Fruit fly (Drosophila melanogaster) whole organism, embryonic: ENCODE data around the gene tok.

Experiments
- Atf-2 ChIP-seq: fragments of 200-800 bp; sonication (Bioruptor generic); optimal IDR thresholded peaks from 2 replicates; lab custom pipeline; 2016; ENCODE audit warnings: missing biosample characterization, missing genetic modification characterization
- CG10431 ChIP-seq: fragments of 200-800 bp; sonication (Bioruptor generic); optimal IDR thresholded peaks from 3 replicates; lab custom pipeline; 2018; ENCODE audit warnings: missing biosample characterization, mild to moderate bottlenecking, missing genetic modification characterization
- CG10462 ChIP-seq: fragments of 200-800 bp; sonication (Bioruptor generic); optimal IDR thresholded peaks from 2 replicates; lab custom pipeline; 2016; ENCODE audit warnings: missing biosample characterization, missing genetic modification characterization
- CG10654 ChIP-seq: fragments of 200-800 bp; sonication (Bioruptor generic); optimal IDR thresholded peaks from 2 replicates; lab custom pipeline; 2016; ENCODE audit warnings: missing biosample characterization, missing genetic modification characterization
- CG11085 ChIP-seq: fragments of 200-800 bp; sonication (Bioruptor generic); IDR thresholded peaks from 2 replicates; pipeline ENCODE4 v1.3.6; 2022; ENCODE audit warnings: missing biosample characterization, missing genetic modification characterization
- CG15011 ChIP-seq: fragments of 200-800 bp; sonication (Bioruptor generic); optimal IDR thresholded peaks from 3 replicates; lab custom pipeline; 2018; ENCODE audit warnings: missing biosample characterization, mild to moderate bottlenecking, missing genetic modification characterization
- CG17361 ChIP-seq: fragments of 200-800 bp; sonication (Bioruptor generic); IDR thresholded peaks from 3 replicates; pipeline ENCODE4 v1.3.6; 2022; ENCODE audit warnings: missing biosample characterization, missing genetic modification characterization
- CG17612 ChIP-seq: fragments of 200-800 bp; sonication (Bioruptor generic); IDR thresholded peaks from 2 replicates; pipeline ENCODE4 v1.3.6; 2022; ENCODE audit warnings: missing biosample characterization, missing genetic modification characterization
- CG17802 ChIP-seq: fragments of 200-800 bp; sonication (Bioruptor generic); optimal IDR thresholded peaks from 2 replicates; lab custom pipeline; 2018; ENCODE audit warnings: missing biosample characterization, mild to moderate bottlenecking, missing genetic modification characterization, moderate library complexity
- CG1792 ChIP-seq: fragments of 200-800 bp; sonication (Bioruptor generic); optimal IDR thresholded peaks from 2 replicates; lab custom pipeline; 2016; ENCODE audit warnings: missing biosample characterization, missing genetic modification characterization
- CG32532 ChIP-seq: fragments of 200-800 bp; sonication (Bioruptor generic); IDR thresholded peaks from 2 replicates; pipeline ENCODE4 v1.3.6; 2022; ENCODE audit warnings: missing biosample characterization, missing genetic modification characterization
- CG32772 ChIP-seq: fragments of 200-800 bp; sonication (Bioruptor generic); IDR thresholded peaks from 2 replicates; pipeline ENCODE4 v1.3.6; 2022; ENCODE audit warnings: missing biosample characterization, missing genetic modification characterization
- CG43689 ChIP-seq: fragments of 200-800 bp; sonication (Bioruptor generic); IDR thresholded peaks from 2 replicates; pipeline ENCODE4 v1.3.6; 2022; ENCODE audit warnings: missing biosample characterization, missing genetic modification characterization
- CG6175 ChIP-seq: fragments of 200-800 bp; sonication (Bioruptor generic); IDR thresholded peaks from 3 replicates; pipeline ENCODE4 v1.3.6; 2022; ENCODE audit warnings: missing biosample characterization, missing genetic modification characterization
- CG6791 ChIP-seq: fragments of 200-800 bp; sonication (Bioruptor generic); IDR thresholded peaks from 3 replicates; pipeline ENCODE4 v1.3.6; 2022; ENCODE audit warnings: missing biosample characterization, missing genetic modification characterization; ENCODE audit not compliant: partially characterized antibody
- CG6813 ChIP-seq: fragments of 200-800 bp; sonication (Bioruptor generic); optimal IDR thresholded peaks from 2 replicates; lab custom pipeline; 2017; ENCODE audit warnings: missing biosample characterization, missing genetic modification characterization, mild to moderate bottlenecking, moderate library complexity, missing genetic modification reagents
- CG7556 ChIP-seq: fragments of 200-800 bp; sonication (Bioruptor generic); optimal IDR thresholded peaks from 2 replicates; lab custom pipeline; 2017; ENCODE audit warnings: missing biosample characterization, mild to moderate bottlenecking, missing genetic modification characterization
- CG9797 ChIP-seq: fragments of 200-800 bp; sonication (Bioruptor generic); optimal IDR thresholded peaks from 3 replicates; lab custom pipeline; 2018; ENCODE audit warnings: missing biosample characterization, mild to moderate bottlenecking, missing genetic modification characterization
- Dfd ChIP-seq, 2 experiments: fragments of >200 bp; optimal IDR thresholded peaks; 2 replicates each; lab custom pipeline; 2017; ENCODE audit warnings: missing biosample characterization in 2 of 2, missing genetic modification characterization in 2 of 2
- E2f2 ChIP-seq: fragments of 200-800 bp; sonication (Bioruptor generic); IDR thresholded peaks from 2 replicates; pipeline ENCODE4 v1.3.6; 2022; ENCODE audit warnings: missing biosample characterization, missing genetic modification characterization
- Eip74EF ChIP-seq, 2 experiments: fragments of 200-800 bp in 1 of 2; fragments of >200 bp in 1 of 2; sonication (Bioruptor generic) in 1 of 2; optimal IDR thresholded peaks; 2 replicates each; lab custom pipeline; 2017 to 2019; ENCODE audit warnings: missing biosample characterization in 2 of 2, missing genetic modification characterization in 2 of 2, mild to moderate bottlenecking in 1 of 2, moderate library complexity in 1 of 2
- HHEX ChIP-seq: fragments of 200-800 bp; sonication (Bioruptor generic); optimal IDR thresholded peaks from 3 replicates; lab custom pipeline; 2017; ENCODE audit warnings: missing biosample characterization, mild to moderate bottlenecking, missing genetic modification characterization, missing genetic modification reagents
- Lhr ChIP-seq: fragments of 200-800 bp; sonication (Bioruptor generic); optimal IDR thresholded peaks from 3 replicates; lab custom pipeline; 2017; ENCODE audit warnings: mild to moderate bottlenecking, missing biosample characterization, missing genetic modification reagents, missing genetic modification characterization
- Meics ChIP-seq: fragments of 200-800 bp; sonication (Bioruptor generic); optimal IDR thresholded peaks from 2 replicates; lab custom pipeline; 2017; ENCODE audit warnings: missing biosample characterization, mild to moderate bottlenecking, missing genetic modification characterization
- NC2α ChIP-seq: fragments of 200-800 bp; sonication (Bioruptor generic); optimal IDR thresholded peaks from 2 replicates; lab custom pipeline; 2016; ENCODE audit warnings: missing biosample characterization, missing genetic modification characterization
- Oli ChIP-seq: fragments of 200-800 bp; sonication (Bioruptor generic); optimal IDR thresholded peaks from 2 replicates; lab custom pipeline; 2018; ENCODE audit warnings: missing biosample characterization, mild to moderate bottlenecking, missing genetic modification characterization, moderate library complexity
- Sox100B ChIP-seq: fragments of 200-800 bp; sonication (Bioruptor generic); optimal IDR thresholded peaks from 3 replicates; lab custom pipeline; 2018; ENCODE audit warnings: missing biosample characterization, mild to moderate bottlenecking, missing genetic modification characterization
- Taf1 ChIP-seq: fragments of 200-800 bp; sonication (Bioruptor generic); IDR thresholded peaks from 2 replicates; pipeline ENCODE4 v1.3.6; 2022; ENCODE audit warnings: missing biosample characterization, missing genetic modification characterization
- Trl ChIP-seq, 3 experiments: fragments of >200 bp in 2 of 3; fragments of 200-800 bp in 1 of 3; sonication (Bioruptor generic) in 1 of 3; optimal IDR thresholded peaks; 2 replicates in 1 of 3; 3 replicates in 2 of 3; lab custom pipeline; 2016 to 2017; ENCODE audit warnings: missing biosample characterization in 1 of 3, missing genetic modification characterization in 1 of 3
- Vsx1 ChIP-seq: fragments of 200-800 bp; sonication (Bioruptor generic); optimal IDR thresholded peaks from 2 replicates; lab custom pipeline; 2017; ENCODE audit warnings: missing biosample characterization, mild to moderate bottlenecking, missing genetic modification characterization, missing genetic modification reagents
- bab2 ChIP-seq: fragments of 200-800 bp; sonication (Bioruptor generic); optimal IDR thresholded peaks from 2 replicates; lab custom pipeline; 2016; ENCODE audit warnings: missing biosample characterization, missing genetic modification characterization
- bigmax ChIP-seq: fragments of 200-800 bp; sonication (Bioruptor generic); optimal IDR thresholded peaks from 2 replicates; lab custom pipeline; 2018; ENCODE audit warnings: missing biosample characterization, mild to moderate bottlenecking, missing genetic modification characterization
- bsh ChIP-seq, 2 experiments: fragments of 200-800 bp; sonication (Bioruptor generic); optimal IDR thresholded peaks; 2 replicates each; lab custom pipeline; 2017 to 2018; ENCODE audit warnings: mild to moderate bottlenecking in 2 of 2, missing biosample characterization in 2 of 2, missing genetic modification characterization in 2 of 2, moderate library complexity in 1 of 2
- cato ChIP-seq: fragments of 200-800 bp; sonication (Bioruptor generic); optimal IDR thresholded peaks from 2 replicates; lab custom pipeline; 2016; ENCODE audit warnings: missing biosample characterization, missing genetic modification characterization, borderline replicate concordance
- ci ChIP-seq: fragments of 200-800 bp; sonication (Bioruptor generic); IDR thresholded peaks from 3 replicates; pipeline ENCODE4 v1.3.6; 2022; ENCODE audit warnings: missing biosample characterization, missing genetic modification characterization
- dimm ChIP-seq: fragments of 200-800 bp; sonication (Bioruptor generic); IDR thresholded peaks from 2 replicates; pipeline ENCODE4 v1.3.6; 2022; ENCODE audit warnings: missing biosample characterization, missing genetic modification characterization
- dmrt99B ChIP-seq: fragments of 200-800 bp; sonication (Bioruptor generic); optimal IDR thresholded peaks from 2 replicates; lab custom pipeline; 2018; ENCODE audit warnings: missing biosample characterization, mild to moderate bottlenecking, missing genetic modification characterization, moderate library complexity
- dysf ChIP-seq: fragments of 200-800 bp; sonication (Bioruptor generic); IDR thresholded peaks from 3 replicates; pipeline ENCODE4 v1.3.6; 2022; ENCODE audit warnings: missing biosample characterization, missing genetic modification characterization
- ewg ChIP-seq: fragments of 200-800 bp; sonication (Bioruptor generic); optimal IDR thresholded peaks from 3 replicates; lab custom pipeline; 2017; ENCODE audit warnings: mild to moderate bottlenecking, missing biosample characterization, missing genetic modification reagents, missing genetic modification characterization
- fd64A ChIP-seq: fragments of 200-800 bp; sonication (Bioruptor generic); optimal IDR thresholded peaks from 3 replicates; lab custom pipeline; 2018; ENCODE audit warnings: missing biosample characterization, mild to moderate bottlenecking, missing genetic modification characterization
- ham ChIP-seq: fragments of 200-800 bp; sonication (Bioruptor generic); IDR thresholded peaks from 2 replicates; pipeline ENCODE4 v1.3.6; 2022; ENCODE audit warnings: missing biosample characterization, missing genetic modification characterization
- jigr1 ChIP-seq: fragments of 200-800 bp; sonication (Bioruptor generic); IDR thresholded peaks from 3 replicates; pipeline ENCODE4 v1.3.6; 2022; ENCODE audit warnings: missing biosample characterization, missing genetic modification characterization
- kah ChIP-seq: fragments of 200-800 bp; sonication (Bioruptor generic); optimal IDR thresholded peaks from 2 replicates; lab custom pipeline; 2018; ENCODE audit warnings: missing biosample characterization, mild to moderate bottlenecking, missing genetic modification characterization
- pfk ChIP-seq: fragments of 200-800 bp; sonication (Bioruptor generic); optimal IDR thresholded peaks from 2 replicates; lab custom pipeline; 2018; ENCODE audit warnings: missing biosample characterization, mild to moderate bottlenecking, missing genetic modification characterization, moderate library complexity
- prd ChIP-seq, 3 experiments: fragments of >200 bp in 2 of 3; fragments of 200-800 bp in 1 of 3; sonication (Bioruptor generic) in 1 of 3; optimal IDR thresholded peaks in 2 of 3; IDR thresholded peaks in 1 of 3; 2 replicates in 2 of 3; 3 replicates in 1 of 3; pipeline versions ENCODE4 v1.3.6 to Lab custom; 2017 to 2022; ENCODE audit warnings: missing biosample characterization in 1 of 3, missing genetic modification characterization in 1 of 3
- sna ChIP-seq: fragments of 200-800 bp; sonication (Bioruptor generic); IDR thresholded peaks from 2 replicates; pipeline ENCODE4 v1.3.6; 2022; ENCODE audit warnings: missing biosample characterization, missing genetic modification characterization; ENCODE audit not compliant: partially characterized antibody
- tna ChIP-seq: fragments of 200-800 bp; sonication (Bioruptor generic); IDR thresholded peaks from 2 replicates; pipeline ENCODE4 v1.3.6; 2022; ENCODE audit warnings: missing biosample characterization, missing genetic modification characterization; ENCODE audit not compliant: partially characterized antibody
- usp ChIP-seq: fragments of >200 bp; optimal IDR thresholded peaks from 2 replicates; lab custom pipeline; 2017; ENCODE audit warnings: missing biosample characterization, missing genetic modification characterization

tok gene

DNA sequence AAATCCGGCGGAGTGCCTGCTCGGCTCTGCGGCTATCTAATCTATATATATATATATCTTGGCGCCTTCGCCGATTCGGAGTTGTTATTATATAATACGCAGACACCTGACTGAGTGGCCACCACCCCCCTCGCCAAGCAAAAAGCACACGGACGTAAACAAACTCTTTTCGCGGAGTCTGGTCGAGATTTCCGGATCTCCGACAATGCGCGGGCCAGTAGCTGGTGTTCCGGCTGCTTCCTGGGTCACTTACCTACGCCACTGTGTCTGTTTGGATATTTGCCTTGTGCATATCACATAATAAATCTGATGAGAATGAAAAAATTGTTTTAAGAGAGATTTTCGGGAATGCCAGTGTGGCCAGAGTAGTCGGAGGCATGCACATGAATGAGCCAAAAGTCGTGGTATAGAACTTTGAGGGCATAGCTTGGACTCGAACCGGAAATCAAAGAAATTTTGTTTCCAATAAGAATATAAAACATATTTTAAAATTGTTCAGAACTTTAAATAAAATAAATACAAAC lies 67.6 kb downstream of the tok start, which contains the start of gene CG5805 (continued):
- peak; percentile 78; the same call in 1 of the 2 replicates for TF ChIP-seq CG32772 (GFP tag; lab: Robert Waterston, UW)
- TF ChIP-seq Lhr (GFP tag; lab: Kevin White, UChicago) = peak; percentile 87
- peak; percentile 93 for TF ChIP-seq HHEX
- TF ChIP-seq bab2 (GFP tag; lab: Kevin White, UChicago) = peak; percentile 46
- TF ChIP-seq CG17802 (tag; lab: Kevin White, UChicago) = peak; percentile 82
- TF ChIP-seq ci (GFP tag; lab: Robert Waterston, UW) = peak; percentile 97
- TF ChIP-seq E2f2 (GFP tag; lab: Robert Waterston, UW) = peak; percentile 65
- peak; percentile 48 for TF ChIP-seq CG1792 (GFP tag; lab: Kevin White, UChicago)
- TF ChIP-seq CG7556 (GFP tag; lab: Kevin White, UChicago) = peak; percentile 58
- TF ChIP-seq cato (GFP tag; lab: Kevin White, UChicago) = peak; percentile 68
- peak; percentile 9; the same call in 1 of the 2 replicates for TF ChIP-seq tna (GFP tag; lab: Robert Waterston, UW)
- TF ChIP-seq ewg (GFP tag; lab: Kevin White, UChicago) = peak; percentile 83
- TF ChIP-seq CG17361 (GFP tag; lab: Robert Waterston, UW) = peak; percentile 88
- peak; percentile 94 for TF ChIP-seq Meics (GFP tag; lab: Kevin White, UChicago)
- peak; percentile 46 for TF ChIP-seq NC2α (GFP tag; lab: Kevin White, UChicago)
- peak; percentile 73 for TF ChIP-seq fd64A (GFP tag; lab: Kevin White, UChicago)
- peak; percentile 79 for TF ChIP-seq CG15011
- TF ChIP-seq CG11085 (GFP tag; lab: Robert Waterston, UW) = peak; percentile 83
- peak; percentile 50 for TF ChIP-seq pfk (GFP tag; lab: Kevin White, UChicago)
- peak; percentile 88 for TF ChIP-seq CG32532 (GFP tag; lab: Robert Waterston, UW)
- TF ChIP-seq kah = peak; percentile 82
- no peak for TF ChIP-seq prd (optimal IDR thresholded peaks at IDR 0.05; lab: Kevin White, UChicago)
- TF ChIP-seq prd (GFP tag; IDR thresholded peaks at IDR 0.05; lab: Robert Waterston, UW) = peak; percentile 65; the same call in 2 of the 3 replicates
- 0 out of 2 replicates have a peak, but pooled peaks have one; percentile 22 for TF ChIP-seq sna (GFP tag; lab: Robert Waterston, UW)
- peak; percentile 76 for TF ChIP-seq CG43689 (GFP tag; lab: Robert Waterston, UW)
- peak; percentile 57; the same call in 1 of the 2 replicates for TF ChIP-seq CG17612 (GFP tag; lab: Robert Waterston, UW)
- TF ChIP-seq Atf-2 (GFP tag; lab: Kevin White, UChicago) = peak; percentile 56
- TF ChIP-seq ham (GFP tag; lab: Robert Waterston, UW) = peak; percentile 52; the same call in 1 of the 2 replicates
- peak; percentile 76 for TF ChIP-seq CG10654 (GFP tag; lab: Kevin White, UChicago)
- TF ChIP-seq Oli = peak; percentile 69
- peak; percentile 86 for TF ChIP-seq dysf
- TF ChIP-seq dimm (GFP tag; lab: Robert Waterston, UW) = peak; percentile 59
- TF ChIP-seq Taf1 = peak; percentile 30; the same call in 1 of the 2 replicates
- peak; percentile 72 for TF ChIP-seq CG9797 (GFP tag; lab: Kevin White, UChicago)
- no peak for TF ChIP-seq jigr1 (GFP tag; lab: Robert Waterston, UW)
- peak in 1 of 2 experiments; percentile 18 for TF ChIP-seq Trl (optimal IDR thresholded peaks at IDR 0.05; lab: Kevin White, UChicago)
- peak; percentile 71 for TF ChIP-seq Trl (GFP tag; optimal IDR thresholded peaks at IDR 0.05; lab: Kevin White, UChicago)
- TF ChIP-seq CG10462 = peak; percentile 23
- TF ChIP-seq CG6791 (GFP tag; lab: Robert Waterston, UW) = peak; percentile 43; the same call in 2 of the 3 replicates
- TF ChIP-seq CG10431 (GFP tag; lab: Kevin White, UChicago) = peak; percentile 56
- TF ChIP-seq Vsx1 = peak; percentile 77
- TF ChIP-seq dmrt99B (tag; lab: Kevin White, UChicago) = peak; percentile 72
- no peak for TF ChIP-seq Dfd (GFP tag; optimal IDR thresholded peaks at IDR 0.05; lab: Kevin White, UChicago)
- TF ChIP-seq Eip74EF (GFP tag; optimal IDR thresholded peaks at IDR 0.05; lab: Kevin White, UChicago) = peak in 1 of 2 experiments; percentile 36
- peak; percentile 89 for TF ChIP-seq CG6813 (GFP tag; lab: Kevin White, UChicago)
- TF ChIP-seq Sox100B (GFP tag; lab: Kevin White, UChicago) = no peak
- TF ChIP-seq CG6175 (GFP tag; lab: Robert Waterston, UW) = peak; percentile 46; the same call in 1 of the 3 replicates
- TF ChIP-seq usp (GFP tag; lab: Kevin White, UChicago) = no peak
- TF ChIP-seq bigmax (GFP tag; lab: Kevin White, UChicago) = peak; percentile 65
- TF ChIP-seq bsh (GFP tag; optimal IDR thresholded peaks at IDR 0.05; lab: Kevin White, UChicago) = peak in 1 of 2 experiments; percentile 72
